Worm (Caenorhabditis elegans): ENCODE data around the gene C36C9.6.

ce11 chrX:1664925-1665324 lies 25.9 kb downstream of the C36C9.6 start, which contains the start of gene R09H3.2:
- no peak for TF ChIP-seq cog-1 (tag; optimal IDR thresholded peaks at IDR 0.05)
- TF ChIP-seq tab-1 (GFP tag; IDR thresholded peaks at IDR 0.05) = no peak

All from whole organism, midembryonic.